Fruit fly (Drosophila melanogaster) whole organism, adult: Measurements from ENCODE around the gene CG15252.

ENCODE experiments used
- CG11617 ChIP-seq: fragments of 200-800 bp; sonication (Bioruptor generic); optimal IDR thresholded peaks from 2 replicates; lab custom pipeline; 2017; ENCODE audit warnings: mild to moderate bottlenecking, missing biosample characterization, missing genetic modification reagents, missing genetic modification characterization
- CG12768 ChIP-seq: fragments of 200-800 bp; sonication (Bioruptor generic); optimal IDR thresholded peaks from 2 replicates; lab custom pipeline; 2017; ENCODE audit warnings: missing biosample characterization, missing genetic modification characterization, mild to moderate bottlenecking, moderate library complexity, missing genetic modification reagents
- CG14711 ChIP-seq: fragments of 200-800 bp; sonication (Bioruptor generic); optimal IDR thresholded peaks from 2 replicates; lab custom pipeline; 2018; ENCODE audit warnings: missing biosample characterization, mild to moderate bottlenecking, missing genetic modification characterization, moderate library complexity
- CG1620 ChIP-seq: fragments of 200-800 bp; sonication (Bioruptor generic); optimal IDR thresholded peaks from 2 replicates; lab custom pipeline; 2016; ENCODE audit warnings: missing biosample characterization, missing genetic modification characterization
- CG33017 ChIP-seq: fragments of 200-800 bp; sonication (Bioruptor generic); optimal IDR thresholded peaks from 2 replicates; lab custom pipeline; 2018; ENCODE audit warnings: missing biosample characterization, mild to moderate bottlenecking, missing genetic modification characterization, moderate library complexity
- CG5204 ChIP-seq: fragments of 200-800 bp; sonication (Bioruptor generic); optimal IDR thresholded peaks from 2 replicates; lab custom pipeline; 2016; ENCODE audit warnings: missing biosample characterization, missing genetic modification characterization
- CG7045 ChIP-seq: fragments of 200-800 bp; sonication (Bioruptor generic); optimal IDR thresholded peaks from 2 replicates; lab custom pipeline; 2017; ENCODE audit warnings: missing biosample characterization, mild to moderate bottlenecking, missing genetic modification characterization
- CG7101 ChIP-seq: fragments of 200-800 bp; sonication (Bioruptor generic); optimal IDR thresholded peaks from 2 replicates; lab custom pipeline; 2018; ENCODE audit warnings: missing biosample characterization, mild to moderate bottlenecking, missing genetic modification characterization, moderate library complexity
- Clk ChIP-seq: fragments of 200-800 bp; sonication (Bioruptor generic); optimal IDR thresholded peaks from 2 replicates; lab custom pipeline; 2017; ENCODE audit warnings: missing biosample characterization, missing genetic modification characterization
- Crg-1 ChIP-seq: fragments of 200-800 bp; sonication (Bioruptor generic); optimal IDR thresholded peaks from 2 replicates; lab custom pipeline; 2016; ENCODE audit warnings: missing biosample characterization, missing genetic modification characterization
- Hr96 ChIP-seq: fragments of 200-800 bp; sonication (Bioruptor generic); optimal IDR thresholded peaks from 2 replicates; lab custom pipeline; 2016; ENCODE audit warnings: missing biosample characterization, missing genetic modification characterization
- Mnt ChIP-seq: fragments of 200-800 bp; sonication (Bioruptor generic); optimal IDR thresholded peaks from 2 replicates; lab custom pipeline; 2016; ENCODE audit warnings: missing biosample characterization, mild to moderate bottlenecking, missing genetic modification characterization
- bab1 ChIP-seq: fragments of 200-800 bp; sonication (Bioruptor generic); optimal IDR thresholded peaks from 3 replicates; lab custom pipeline; 2019; ENCODE audit warnings: missing biosample characterization, mild to moderate bottlenecking, missing genetic modification characterization, moderate library complexity
- cic ChIP-seq: fragments of 200-800 bp; sonication (Bioruptor generic); optimal IDR thresholded peaks from 2 replicates; lab custom pipeline; 2017; ENCODE audit warnings: missing biosample characterization, mild to moderate bottlenecking, missing genetic modification characterization, moderate library complexity
- cnc ChIP-seq, 2 experiments: fragments of >200 bp; optimal IDR thresholded peaks; 2 replicates each; lab custom pipeline; 2017
- kay ChIP-seq: fragments of 200-800 bp; sonication (Bioruptor generic); peaks from one replicate; lab custom pipeline; 2016; ENCODE audit warnings: missing biosample characterization, missing genetic modification characterization, borderline replicate concordance
- ovo ChIP-seq: fragments of 200-800 bp; sonication (Bioruptor generic); optimal IDR thresholded peaks from 2 replicates; lab custom pipeline; 2016; ENCODE audit warnings: missing biosample characterization, missing genetic modification characterization
- pad ChIP-seq: fragments of 200-800 bp; sonication (Bioruptor generic); optimal IDR thresholded peaks from 3 replicates; lab custom pipeline; 2017; ENCODE audit warnings: missing biosample characterization, missing genetic modification characterization, mild to moderate bottlenecking, moderate library complexity, missing genetic modification reagents
- tj ChIP-seq: fragments of 200-800 bp; sonication (Bioruptor generic); optimal IDR thresholded peaks from 3 replicates; lab custom pipeline; 2017; ENCODE audit warnings: missing biosample characterization, mild to moderate bottlenecking, missing genetic modification characterization, moderate library complexity
- toe ChIP-seq: fragments of 200-800 bp; sonication (Bioruptor generic); optimal IDR thresholded peaks from 2 replicates; lab custom pipeline; 2016; ENCODE audit warnings: missing biosample characterization, missing genetic modification characterization

The CG15252 gene

dm6 chrX:9987361-9988087 lies 7.2 kb upstream of the CG15252 start:
- no peak for TF ChIP-seq Clk (GFP tag; lab: Kevin White, UChicago)
- TF ChIP-seq kay (GFP tag; lab: Kevin White, UChicago), result no peak
- no peak for TF ChIP-seq CG5204 (GFP tag; lab: Kevin White, UChicago)
- no peak for TF ChIP-seq ovo (GFP tag; lab: Kevin White, UChicago)
- no peak for TF ChIP-seq CG11617 (GFP tag; lab: Kevin White, UChicago)
- TF ChIP-seq cic (GFP tag; lab: Kevin White, UChicago), result no peak
- no peak for TF ChIP-seq CG7101 (tag; lab: Kevin White, UChicago)
- no peak for TF ChIP-seq tj (GFP tag; lab: Kevin White, UChicago)
- TF ChIP-seq CG7045 (GFP tag; lab: Kevin White, UChicago), result no peak
- TF ChIP-seq CG1620 (GFP tag; lab: Kevin White, UChicago), result no peak
- no peak for TF ChIP-seq Hr96 (GFP tag; lab: Kevin White, UChicago)
- no peak for TF ChIP-seq bab1 (GFP tag; lab: Kevin White, UChicago)
- no peak for TF ChIP-seq CG33017 (tag; lab: Kevin White, UChicago)
- TF ChIP-seq cnc (optimal IDR thresholded peaks at IDR 0.05; lab: Kevin White, UChicago), result no peak
- TF ChIP-seq Mnt (GFP tag; lab: Kevin White, UChicago), result no peak
- no peak for TF ChIP-seq Crg-1 (GFP tag; lab: Kevin White, UChicago)
- no peak for TF ChIP-seq pad (GFP tag; lab: Kevin White, UChicago)
- no peak for TF ChIP-seq toe
- no peak for TF ChIP-seq CG14711 (tag; lab: Kevin White, UChicago)
- TF ChIP-seq CG12768 (GFP tag; lab: Kevin White, UChicago), result no peak

DNA sequence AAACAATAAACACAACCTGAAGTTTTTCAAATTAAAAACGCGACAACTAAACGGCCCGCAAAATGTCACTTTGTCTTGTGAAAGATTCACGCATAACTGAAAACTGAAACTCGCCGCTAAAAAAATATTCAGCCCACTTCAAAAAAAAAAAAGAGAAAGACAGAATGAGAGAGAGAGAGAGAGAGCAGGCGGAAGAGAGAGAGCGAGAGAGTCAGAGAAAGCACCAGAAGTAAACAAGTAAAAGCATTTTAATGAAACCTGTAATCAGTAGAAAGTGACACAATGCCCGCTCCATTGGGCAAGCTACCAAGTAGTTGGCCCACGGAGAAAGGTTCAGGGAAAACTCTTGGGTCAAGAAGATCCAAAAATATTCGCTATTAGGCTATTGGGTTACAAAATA lies 3.1 kb downstream of the CG15252 start, which contains the start of gene CG43386:
TSS of gene CG43386 (minus strand) at position 101 of the 400 bp plus-strand sequence.
- TF ChIP-seq CG5204 (GFP tag; lab: Kevin White, UChicago) (no peak), bab1 (GFP tag; lab: Kevin White, UChicago) (no peak), toe (no peak), Mnt (GFP tag; lab: Kevin White, UChicago) (no peak), Clk (GFP tag; lab: Kevin White, UChicago) (no peak), pad (GFP tag; lab: Kevin White, UChicago) (no peak), cnc (optimal IDR thresholded peaks at IDR 0.05; lab: Kevin White, UChicago) (no peak), CG11617 (GFP tag; lab: Kevin White, UChicago) (no peak), kay (GFP tag; lab: Kevin White, UChicago) (no peak)

DNA sequence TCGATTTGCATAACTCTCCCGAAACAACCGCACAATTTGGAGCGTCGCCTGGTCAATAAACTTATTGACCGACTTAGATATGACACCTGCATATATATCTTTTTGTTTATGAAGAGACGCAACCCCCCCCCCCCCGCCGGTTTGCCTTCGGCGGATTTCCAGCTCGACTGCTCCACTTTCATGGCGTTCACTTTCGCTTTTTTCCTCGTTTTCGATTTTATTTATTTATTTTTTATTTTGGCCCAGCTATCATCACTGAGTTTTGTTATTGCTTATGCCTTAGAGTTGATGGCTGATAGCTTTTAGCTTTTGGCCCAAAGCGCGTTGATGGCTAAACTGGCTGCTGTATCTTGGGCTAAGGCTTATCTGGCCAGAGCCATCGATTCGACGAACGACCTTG lies 4.4 kb downstream of the CG15252 start:
- TF ChIP-seq CG12768 (GFP tag; lab: Kevin White, UChicago) (no peak), Mnt (GFP tag; lab: Kevin White, UChicago) (no peak), CG7045 (GFP tag; lab: Kevin White, UChicago) (no peak), CG14711 (tag; lab: Kevin White, UChicago) (no peak), toe (no peak), CG33017 (tag; lab: Kevin White, UChicago) (no peak), bab1 (GFP tag; lab: Kevin White, UChicago) (no peak)

DNA sequence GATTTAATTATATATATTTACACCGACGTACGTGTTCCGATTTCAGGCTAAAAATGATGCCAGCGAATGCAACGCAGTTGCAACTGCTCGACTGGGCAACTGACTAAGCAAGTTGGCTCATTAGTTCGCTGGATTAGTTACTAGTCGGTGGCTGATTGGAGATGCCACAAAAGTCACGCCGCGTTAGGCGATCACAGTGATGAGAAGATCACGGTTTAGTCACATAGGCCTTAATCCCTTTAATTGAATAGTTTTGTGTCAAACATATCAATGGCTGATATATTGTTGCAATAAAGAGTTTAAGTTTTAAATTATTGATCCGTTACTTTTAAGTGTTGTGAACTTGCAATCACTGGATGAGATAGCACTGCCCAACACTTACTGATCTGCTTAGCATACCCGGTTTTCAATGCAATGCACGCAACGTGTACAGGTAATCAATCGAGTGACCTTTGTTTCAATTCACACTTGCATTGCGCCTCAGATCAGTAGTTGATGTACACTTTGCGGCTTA lies 15.5 kb downstream of the CG15252 start, which contains the start of the genes CG1791 and CG1889:
TSS of gene CG1791 (minus strand) at position 101 of the 514 bp plus-strand sequence.
TSS of gene CG1889 (plus strand) at position 464 of the 514 bp plus-strand sequence.
- TF ChIP-seq bab1 (GFP tag; lab: Kevin White, UChicago), result no peak
- no peak for TF ChIP-seq toe
- no peak for TF ChIP-seq ovo (GFP tag; lab: Kevin White, UChicago)
- no peak for TF ChIP-seq CG12768 (GFP tag; lab: Kevin White, UChicago)
- TF ChIP-seq CG14711 (tag; lab: Kevin White, UChicago), result no peak
- TF ChIP-seq pad (GFP tag; lab: Kevin White, UChicago), result no peak
- TF ChIP-seq cnc (optimal IDR thresholded peaks at IDR 0.05; lab: Kevin White, UChicago), result no peak

dm6 chrX:9932296-9932892 lies 48.0 kb downstream of the CG15252 start:
- TF ChIP-seq CG11617 (GFP tag; lab: Kevin White, UChicago) (no peak), CG5204 (GFP tag; lab: Kevin White, UChicago) (no peak), CG33017 (tag; lab: Kevin White, UChicago) (no peak), Hr96 (GFP tag; lab: Kevin White, UChicago) (no peak), Mnt (GFP tag; lab: Kevin White, UChicago) (no peak), toe (no peak), CG7045 (GFP tag; lab: Kevin White, UChicago) (no peak)

dm6 chrX:9930882-9931281 lies 49.5 kb downstream of the CG15252 start, which contains the start of gene Idgf4:
TSS of gene Idgf4 (minus strand) at chrX:9930948.
- TF ChIP-seq ovo (GFP tag; lab: Kevin White, UChicago) (peak; percentile 8), CG12768 (GFP tag; lab: Kevin White, UChicago) (no peak)
